Worm (Caenorhabditis elegans) whole organism, early embryonic: ENCODE data around the gene ZK795.2.

Experiments
- B0310.2 ChIP-seq: sonication (generic microtip); optimal IDR thresholded peaks from 2 replicates; lab custom pipeline; 2016; ENCODE audit warnings: mild to moderate bottlenecking, missing genetic modification characterization, missing compliant biosample characterization
- F13C5.2 ChIP-seq: sonication (generic microtip); optimal IDR thresholded peaks from 2 replicates; lab custom pipeline; 2017; ENCODE audit warnings: mild to moderate bottlenecking, missing genetic modification characterization, inconsistent platforms, missing compliant biosample characterization
- aly-1 ChIP-seq: sonication (generic microtip); optimal IDR thresholded peaks from 2 replicates; lab custom pipeline; 2016; ENCODE audit warnings: missing genetic modification characterization, missing compliant biosample characterization
- ama-1 ChIP-seq: fragments of 150-350 bp; optimal IDR thresholded peaks from 2 replicates; lab custom pipeline; 2014
- ceh-13 ChIP-seq: fragments of 200-800 bp; sonication (Bioruptor generic); optimal IDR thresholded peaks from 2 replicates; lab custom pipeline; 2018; ENCODE audit warnings: mild to moderate bottlenecking, missing genetic modification characterization, missing compliant biosample characterization
- ceh-36 ChIP-seq: sonication (generic microtip); optimal IDR thresholded peaks from 2 replicates; lab custom pipeline; 2016; ENCODE audit warnings: missing genetic modification characterization, inconsistent platforms, missing compliant biosample characterization
- ets-7 ChIP-seq: sonication (generic microtip); optimal IDR thresholded peaks from 2 replicates; lab custom pipeline; 2016; ENCODE audit warnings: missing genotype, missing genetic modification characterization, missing compliant biosample characterization
- flt-1 ChIP-seq: fragments of 200-800 bp; sonication (Bioruptor generic); IDR thresholded peaks from 2 replicates; pipeline ENCODE4 v1.3.6; 2022; ENCODE audit warnings: missing genetic modification characterization, missing compliant biosample characterization
- hmbx-1 ChIP-seq: sonication (generic microtip); optimal IDR thresholded peaks from 2 replicates; lab custom pipeline; 2016; ENCODE audit warnings: mild to moderate bottlenecking, missing genetic modification characterization, missing compliant biosample characterization
- hmg-4 ChIP-seq: fragments of 200-800 bp; sonication (Bioruptor generic); optimal IDR thresholded peaks from 2 replicates; lab custom pipeline; 2018; ENCODE audit warnings: mild to moderate bottlenecking, missing genetic modification characterization, missing compliant biosample characterization
- hnd-1 ChIP-seq: sonication (generic microtip); optimal IDR thresholded peaks from 2 replicates; lab custom pipeline; 2016; ENCODE audit warnings: missing genetic modification characterization, missing compliant biosample characterization
- pes-1 ChIP-seq: fragments of 200-800 bp; sonication (Bioruptor generic); IDR thresholded peaks from 2 replicates; pipeline ENCODE4 v1.3.6; 2022; ENCODE audit warnings: missing genetic modification reagents, missing genetic modification characterization, missing compliant biosample characterization
- scrt-1 ChIP-seq: fragments of 200-800 bp; sonication (Bioruptor generic); IDR thresholded peaks from 2 replicates; pipeline ENCODE4 v1.3.6; 2022; ENCODE audit warnings: missing genetic modification characterization, missing compliant biosample characterization
- sea-1 ChIP-seq: fragments of 200-800 bp; sonication (Bioruptor generic); conservative IDR thresholded peaks from 2 replicates; pipeline ENCODE4 v1.3.6; 2022; ENCODE audit warnings: missing genetic modification characterization, missing compliant biosample characterization
- tbx-11 ChIP-seq: fragments of 200-800 bp; sonication (Bioruptor generic); IDR thresholded peaks from 2 replicates; pipeline ENCODE4 v1.3.6; 2022; ENCODE audit warnings: missing genetic modification characterization, missing compliant biosample characterization
- tbx-37 ChIP-seq: fragments of 200-800 bp; sonication (Bioruptor generic); conservative IDR thresholded peaks from 2 replicates; pipeline ENCODE4 v1.3.6; 2022; ENCODE audit warnings: missing genetic modification reagents, missing genetic modification characterization, missing compliant biosample characterization
- tra-4 ChIP-seq: sonication (generic microtip); optimal IDR thresholded peaks from 2 replicates; lab custom pipeline; 2017; ENCODE audit warnings: missing genetic modification characterization, missing compliant biosample characterization

The ZK795.2 gene

ce11 chrIV:12570546-12570945 lies 11.8 kb upstream of the ZK795.2 start:
- TF ChIP-seq hnd-1 (no peak), tbx-37 (GFP tag; lab: Robert Waterston, UW) (no peak), pes-1 (GFP tag; lab: Robert Waterston, UW) (no peak), F13C5.2 (tag; lab: Kevin White, UChicago) (no peak), sea-1 (GFP tag; lab: Robert Waterston, UW) (no peak), B0310.2 (no peak), flt-1 (no peak), ama-1 (lab: Kevin White, UChicago) (no peak), tra-4 (tag; lab: Kevin White, UChicago) (no peak), hmbx-1 (tag; lab: Kevin White, UChicago) (no peak), scrt-1 (GFP tag; lab: Robert Waterston, UW) (no peak), ets-7 (no peak), hmg-4 (GFP tag; lab: Kevin White, UChicago) (no peak), ceh-13 (GFP tag; lab: Kevin White, UChicago) (no peak), aly-1 (tag; lab: Kevin White, UChicago) (no peak), ceh-36 (tag; lab: Kevin White, UChicago) (no peak), tbx-11 (GFP tag; lab: Robert Waterston, UW) (no peak)

ce11 chrIV:12567176-12567892 lies 8.6 kb upstream of the ZK795.2 start, which contains the start of the genes hsb-1 and let-99:
TSS of gene hsb-1 (minus strand) at chrIV:12567226.
TSS of gene let-99 (plus strand) at chrIV:12567842.
- TF ChIP-seq B0310.2 (no peak), pes-1 (GFP tag; lab: Robert Waterston, UW) (no peak), ceh-13 (GFP tag; lab: Kevin White, UChicago) (no peak), flt-1 (no peak), hnd-1 (no peak), F13C5.2 (tag; lab: Kevin White, UChicago) (no peak), tbx-11 (GFP tag; lab: Robert Waterston, UW) (no peak), hmg-4 (GFP tag; lab: Kevin White, UChicago) (no peak), ets-7 (no peak), aly-1 (tag; lab: Kevin White, UChicago) (no peak)

- TF ChIP-seq scrt-1 (GFP tag; lab: Robert Waterston, UW): no peak
- TF ChIP-seq sea-1 (GFP tag; lab: Robert Waterston, UW): no peak
- no peak for TF ChIP-seq B0310.2
- no peak for TF ChIP-seq pes-1 (GFP tag; lab: Robert Waterston, UW)
- no peak for TF ChIP-seq flt-1
- no peak for TF ChIP-seq hmg-4 (GFP tag; lab: Kevin White, UChicago)
- TF ChIP-seq ceh-13 (GFP tag; lab: Kevin White, UChicago): no peak
- no peak for TF ChIP-seq ets-7
- TF ChIP-seq ama-1 (lab: Kevin White, UChicago): no peak
- no peak for TF ChIP-seq hmbx-1 (tag; lab: Kevin White, UChicago)
- TF ChIP-seq hnd-1: no peak
- TF ChIP-seq tbx-11 (GFP tag; lab: Robert Waterston, UW): no peak
- TF ChIP-seq ceh-36 (tag; lab: Kevin White, UChicago): no peak
- no peak for TF ChIP-seq tbx-37 (GFP tag; lab: Robert Waterston, UW)
- TF ChIP-seq F13C5.2 (tag; lab: Kevin White, UChicago): no peak
- no peak for TF ChIP-seq tra-4 (tag; lab: Kevin White, UChicago)
Measured at ce11 chrIV:12565933-12566540, 7.3 kb upstream of the ZK795.2 start, which contains the start of gene eak-7. TSS of gene eak-7 (minus strand) at chrIV:12565983.

- no peak for TF ChIP-seq F13C5.2 (tag; lab: Kevin White, UChicago)
- TF ChIP-seq ama-1 (lab: Kevin White, UChicago): no peak
- no peak for TF ChIP-seq tra-4 (tag; lab: Kevin White, UChicago)
- TF ChIP-seq scrt-1 (GFP tag; lab: Robert Waterston, UW): no peak
- no peak for TF ChIP-seq tbx-11 (GFP tag; lab: Robert Waterston, UW)
- no peak for TF ChIP-seq flt-1
- TF ChIP-seq pes-1 (GFP tag; lab: Robert Waterston, UW): no peak
- no peak for TF ChIP-seq ets-7
- TF ChIP-seq hmg-4 (GFP tag; lab: Kevin White, UChicago): no peak
- no peak for TF ChIP-seq hmbx-1 (tag; lab: Kevin White, UChicago)
- TF ChIP-seq tbx-37 (GFP tag; lab: Robert Waterston, UW): no peak
- TF ChIP-seq aly-1 (tag; lab: Kevin White, UChicago): no peak
- TF ChIP-seq ceh-36 (tag; lab: Kevin White, UChicago): no peak
- no peak for TF ChIP-seq ceh-13 (GFP tag; lab: Kevin White, UChicago)
- no peak for TF ChIP-seq hnd-1
- TF ChIP-seq sea-1 (GFP tag; lab: Robert Waterston, UW): no peak
Measured at ce11 chrIV:12560568-12560967, 1.8 kb upstream of the ZK795.2 start, which contains the start of gene snb-7. TSS of gene snb-7 (plus strand) at chrIV:12560868.

- no peak for TF ChIP-seq ceh-36 (tag; lab: Kevin White, UChicago)
- TF ChIP-seq flt-1: no peak
- TF ChIP-seq aly-1 (tag; lab: Kevin White, UChicago): no peak
- TF ChIP-seq hnd-1: no peak
- TF ChIP-seq tbx-37 (GFP tag; lab: Robert Waterston, UW): no peak
- TF ChIP-seq B0310.2: no peak
- no peak for TF ChIP-seq sea-1 (GFP tag; lab: Robert Waterston, UW)
- TF ChIP-seq ceh-13 (GFP tag; lab: Kevin White, UChicago): no peak
- TF ChIP-seq tra-4 (tag; lab: Kevin White, UChicago): no peak
- no peak for TF ChIP-seq hmbx-1 (tag; lab: Kevin White, UChicago)
Measured at ce11 chrIV:12551944-12552343, 6.8 kb downstream of the ZK795.2 start.

ce11 chrIV:12549014-12549413 lies 9.8 kb downstream of the ZK795.2 start:
- TF ChIP-seq tra-4 (tag; lab: Kevin White, UChicago) (no peak), flt-1 (no peak)

ce11 chrIV:12547824-12548223 lies 11.0 kb downstream of the ZK795.2 start, which contains the start of gene ipmk-1:
TSS of gene ipmk-1 (plus strand) at chrIV:12548124.
- no peak for TF ChIP-seq ama-1 (lab: Kevin White, UChicago)
- no peak for TF ChIP-seq flt-1
- no peak for TF ChIP-seq ets-7
- no peak for TF ChIP-seq F13C5.2 (tag; lab: Kevin White, UChicago)
- no peak for TF ChIP-seq B0310.2
- TF ChIP-seq ceh-36 (tag; lab: Kevin White, UChicago): no peak
- no peak for TF ChIP-seq aly-1 (tag; lab: Kevin White, UChicago)
- no peak for TF ChIP-seq tbx-11 (GFP tag; lab: Robert Waterston, UW)
